Worm (Caenorhabditis elegans): ENCODE data around the gene hpo-31.

Gene hpo-31

DNA sequence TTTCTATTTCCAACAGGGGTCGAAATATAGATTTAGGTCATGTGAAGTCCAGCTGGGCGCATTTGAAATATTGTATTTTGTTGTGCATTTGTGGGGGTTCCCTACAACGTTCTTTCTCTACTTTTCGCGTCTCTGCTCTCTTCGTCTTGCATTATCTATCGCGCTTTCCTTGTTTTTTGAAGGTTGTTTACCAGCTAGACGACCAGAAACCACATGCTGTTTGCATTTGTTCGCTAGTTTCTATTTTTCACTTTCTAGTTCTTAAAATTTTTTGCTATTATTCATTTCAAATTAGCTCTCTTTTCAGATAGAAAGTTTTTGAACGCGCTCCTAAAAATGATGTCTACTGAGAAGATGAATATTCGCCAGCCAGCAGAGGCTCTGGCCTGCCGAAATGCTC is 16.6 kb downstream of the hpo-31 start, which contains the start of gene F55B12.10:
Gene F55B12.10, plus strand, starts transcription at position 301 of the 400 bp plus-strand sequence.
- no peak for TF ChIP-seq zag-1 (tag; optimal IDR thresholded peaks at IDR 0.05)
- no peak for TF ChIP-seq nhr-12 (tag; optimal IDR thresholded peaks at IDR 0.05)
- TF ChIP-seq nhr-23 (tag; optimal IDR thresholded peaks at IDR 0.05), result no peak
- TF ChIP-seq skn-1 (tag; optimal IDR thresholded peaks at IDR 0.05), result no peak
- no peak for TF ChIP-seq egl-27 (tag; optimal IDR thresholded peaks at IDR 0.05)
- TF ChIP-seq daf-12 (tag; optimal IDR thresholded peaks at IDR 0.05), result no peak
- TF ChIP-seq nfya-1 (tag; optimal IDR thresholded peaks at IDR 0.05; ENCODE audit: insufficient read depth), result no peak
- TF ChIP-seq nhr-25 (tag; optimal IDR thresholded peaks at IDR 0.05), result no peak
- no peak for TF ChIP-seq nhr-28 (tag; optimal IDR thresholded peaks at IDR 0.05)
- TF ChIP-seq nhr-11 (tag; optimal IDR thresholded peaks at IDR 0.05), result no peak
- no peak for TF ChIP-seq fkh-10 (GFP tag; optimal IDR thresholded peaks at IDR 0.05)
- no peak for TF ChIP-seq nhr-237 (tag; optimal IDR thresholded peaks at IDR 0.05)
- no peak for TF ChIP-seq eor-1 (tag; optimal IDR thresholded peaks at IDR 0.05)
- no peak for TF ChIP-seq ztf-4 (tag; optimal IDR thresholded peaks at IDR 0.05)
- no peak for TF ChIP-seq nhr-67 (tag; optimal IDR thresholded peaks at IDR 0.05)
- no peak for TF ChIP-seq elt-2 (tag; optimal IDR thresholded peaks at IDR 0.05)
- TF ChIP-seq ztf-11 (tag; optimal IDR thresholded peaks at IDR 0.05), result no peak
- no peak for TF ChIP-seq mml-1 (tag; optimal IDR thresholded peaks at IDR 0.05)

DNA sequence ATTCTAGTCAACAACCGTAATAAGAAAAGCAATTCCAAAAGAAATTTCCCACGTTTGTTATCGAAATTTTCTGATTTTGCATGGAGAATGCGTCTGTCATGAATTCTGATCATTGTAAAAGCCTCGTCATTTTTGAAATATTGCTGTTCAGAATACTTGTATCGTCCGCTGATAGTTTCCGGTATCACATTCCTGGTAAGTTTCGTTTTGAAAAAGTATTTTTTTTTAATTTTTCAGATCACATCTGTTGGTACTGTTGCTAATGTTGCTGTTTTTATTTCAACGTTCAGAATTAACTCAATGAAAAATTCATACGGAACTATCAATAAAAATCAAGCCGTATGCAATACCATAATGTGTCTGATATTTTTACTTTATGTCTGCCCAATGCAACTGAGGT is 18.1 kb downstream of the hpo-31 start, which contains the start of gene srx-17:
Gene srx-17, plus strand, starts transcription at position 301 of the 400 bp plus-strand sequence.
- TF ChIP-seq unc-62 (GFP tag; optimal IDR thresholded peaks at IDR 0.05) (no peak), sea-2 (GFP tag; optimal IDR thresholded peaks at IDR 0.05) (no peak), fkh-2 (tag; optimal IDR thresholded peaks at IDR 0.05) (no peak), mdl-1 (tag; optimal IDR thresholded peaks at IDR 0.05) (no peak), ceh-16 (tag; optimal IDR thresholded peaks at IDR 0.05) (no peak), ama-1 (optimal IDR thresholded peaks at IDR 0.05) (no peak)

DNA sequence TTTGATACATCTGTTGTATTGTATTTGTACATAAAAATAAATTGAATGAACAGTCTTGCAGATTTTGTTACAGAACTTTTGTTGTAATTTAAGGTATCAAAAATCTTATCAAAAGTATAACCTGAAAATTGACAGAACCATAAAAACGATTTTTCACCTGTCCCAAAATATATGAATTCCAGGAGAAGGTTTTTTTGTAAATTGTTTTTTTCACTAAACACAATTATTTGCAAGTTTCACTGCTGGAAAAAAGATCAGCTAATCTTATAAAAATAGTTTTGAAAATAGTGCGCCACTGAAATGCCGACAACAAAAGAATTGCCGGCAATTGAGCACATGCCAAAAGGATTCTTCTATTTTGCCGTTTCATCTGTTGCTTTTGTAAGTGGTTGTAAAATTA is 20.3 kb downstream of the hpo-31 start, which contains the start of gene srx-130:
Gene srx-130, plus strand, starts transcription at position 301 of the 400 bp plus-strand sequence.
- no peak for TF ChIP-seq hmg-11 (tag; optimal IDR thresholded peaks at IDR 0.05)
- no peak for TF ChIP-seq pqm-1 (tag; optimal IDR thresholded peaks at IDR 0.05)
- no peak for TF ChIP-seq nhr-23 (tag; optimal IDR thresholded peaks at IDR 0.05)
- TF ChIP-seq elt-2 (tag; optimal IDR thresholded peaks at IDR 0.05), result no peak
- TF ChIP-seq mml-1 (tag; optimal IDR thresholded peaks at IDR 0.05), result no peak
- no peak for TF ChIP-seq ceh-16 (tag; optimal IDR thresholded peaks at IDR 0.05)
- no peak for TF ChIP-seq lsy-12 (tag; optimal IDR thresholded peaks at IDR 0.05)
- TF ChIP-seq snpc-4 (tag; optimal IDR thresholded peaks at IDR 0.05), result no peak
- no peak for TF ChIP-seq lin-15B (tag; optimal IDR thresholded peaks at IDR 0.05)
- no peak for TF ChIP-seq R02D3.7 (tag; optimal IDR thresholded peaks at IDR 0.05)

DNA sequence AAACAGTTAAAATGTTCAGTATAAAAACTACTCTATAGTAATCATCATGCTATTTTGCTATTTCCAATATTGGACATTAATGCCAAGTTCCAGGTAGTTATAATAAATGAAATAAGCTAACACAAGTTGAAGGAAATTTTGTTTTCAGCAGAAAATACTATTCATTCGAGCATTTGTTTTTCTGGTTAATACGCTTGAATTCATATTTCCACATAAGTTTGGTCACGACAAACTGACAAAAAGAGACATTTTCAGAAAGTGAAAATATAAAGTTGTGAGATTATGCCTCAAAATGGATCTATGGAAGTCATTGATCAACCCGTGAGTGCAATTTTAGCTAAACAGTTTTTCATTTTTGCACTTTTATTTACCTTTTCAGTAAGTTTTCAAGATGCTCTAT is 22.3 kb downstream of the hpo-31 start, which contains the start of gene srx-131:
Gene srx-131, plus strand, starts transcription at position 301 of the 400 bp plus-strand sequence.
- TF ChIP-seq hmg-11 (tag; optimal IDR thresholded peaks at IDR 0.05) (no peak), ztf-11 (tag; optimal IDR thresholded peaks at IDR 0.05) (no peak), tbx-2 (tag; optimal IDR thresholded peaks at IDR 0.05) (no peak)

DNA sequence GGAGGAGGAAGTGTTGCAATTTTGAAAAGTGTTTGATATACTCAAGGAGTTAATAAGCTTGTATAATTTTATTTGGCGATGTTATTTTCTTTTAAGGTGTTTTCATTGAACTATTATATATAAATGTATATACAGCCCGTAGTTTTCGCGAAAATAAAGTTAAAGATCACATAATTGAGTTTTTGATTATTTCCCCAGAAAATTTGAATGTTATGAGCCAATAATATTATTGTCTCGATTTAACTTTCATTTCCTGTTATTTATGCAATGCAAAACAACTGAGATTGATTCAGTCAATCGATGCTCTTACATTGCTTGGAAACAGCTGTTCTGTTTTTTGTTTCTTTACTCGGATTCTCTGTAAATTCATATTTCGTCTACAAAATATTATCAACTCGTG is 25.5 kb downstream of the hpo-31 start, which contains the start of gene srx-133:
Gene srx-133, plus strand, starts transcription at position 301 of the 400 bp plus-strand sequence.
- no peak for TF ChIP-seq eor-1 (tag; optimal IDR thresholded peaks at IDR 0.05)
- TF ChIP-seq nhr-77 (tag; optimal IDR thresholded peaks at IDR 0.05), result no peak
- no peak for TF ChIP-seq ztf-4 (tag; optimal IDR thresholded peaks at IDR 0.05)
- TF ChIP-seq ceh-28 (tag; optimal IDR thresholded peaks at IDR 0.05), result no peak
- no peak for TF ChIP-seq pha-4 (tag; optimal IDR thresholded peaks at IDR 0.05)
- no peak for TF ChIP-seq nhr-28 (tag; optimal IDR thresholded peaks at IDR 0.05)
- TF ChIP-seq lin-15B (tag; optimal IDR thresholded peaks at IDR 0.05), result no peak
- TF ChIP-seq fkh-2 (tag; optimal IDR thresholded peaks at IDR 0.05), result no peak
- TF ChIP-seq jun-1 (tag; optimal IDR thresholded peaks at IDR 0.05), result no peak
